Worm (Caenorhabditis elegans) whole organism, L4 larva: ENCODE measurements around the gene argn-1.
A peak's percentile ranks its signal among the peaks of the same experiment; 100 is the strongest.

ENCODE experiments used
- F37D6.2 ChIP-seq: sonication (generic microtip); optimal IDR thresholded peaks from 2 replicates; lab custom pipeline; 2016; ENCODE audit warnings: mild to moderate bottlenecking, missing genetic modification characterization, missing compliant biosample characterization
- F44E2.7 ChIP-seq: fragments of 200-800 bp; sonication (Bioruptor generic); IDR thresholded peaks from 2 replicates; pipeline ENCODE4 v2.1.2; 2022; ENCODE audit warnings: missing genetic modification characterization, missing compliant biosample characterization
- T20F7.1 ChIP-seq: fragments of 200-800 bp; sonication (Bioruptor generic); optimal IDR thresholded peaks from 2 replicates; lab custom pipeline; 2018; ENCODE audit warnings: mild to moderate bottlenecking, missing genetic modification characterization, missing compliant biosample characterization
- Y105C5A.15 ChIP-seq: fragments of 200-800 bp; sonication (Bioruptor generic); IDR thresholded peaks from 2 replicates; pipeline ENCODE4 v1.3.6; 2022; ENCODE audit warnings: missing genetic modification characterization, missing compliant biosample characterization
- Y48G9A.11 ChIP-seq: fragments of 200-800 bp; sonication (Bioruptor generic); IDR thresholded peaks from 2 replicates; pipeline ENCODE4 v1.3.6; 2022; ENCODE audit warnings: missing genetic modification reagents, missing genetic modification characterization, missing compliant biosample characterization
- ZK337.2 ChIP-seq: fragments of 200-800 bp; sonication (Bioruptor generic); IDR thresholded peaks from 2 replicates; pipeline ENCODE4 v1.3.6; 2022; ENCODE audit warnings: missing genetic modification reagents, missing genetic modification characterization, missing compliant biosample characterization
- ZK546.5 ChIP-seq, 2 experiments: sonication (generic microtip); optimal IDR thresholded peaks; 2 replicates each; lab custom pipeline; 2017; ENCODE audit warnings: missing biosample characterization in 2 of 2, missing genetic modification characterization in 2 of 2
- aha-1 ChIP-seq: fragments of 150-350 bp; peaks from one replicate; lab custom pipeline; 2014; ENCODE audit warnings: missing biosample characterization, missing genetic modification characterization
- aly-2 ChIP-seq: sonication (generic microtip); optimal IDR thresholded peaks from 2 replicates; lab custom pipeline; 2018; ENCODE audit warnings: missing biosample characterization, missing genetic modification characterization
- ama-1 ChIP-seq: fragments of 150-350 bp; optimal IDR thresholded peaks from 2 replicates; lab custom pipeline; 2014; ENCODE audit warnings: inconsistent platforms, mixed read lengths
- ceh-20 ChIP-seq: fragments of 200-800 bp; sonication (Bioruptor generic); IDR thresholded peaks from 2 replicates; pipeline ENCODE4 v1.3.6; 2022; ENCODE audit warnings: missing genetic modification reagents, missing genetic modification characterization, missing compliant biosample characterization
- ceh-82 ChIP-seq: sonication (generic microtip); optimal IDR thresholded peaks from 2 replicates; lab custom pipeline; 2017; ENCODE audit warnings: missing biosample characterization, missing genetic modification characterization
- ces-1 ChIP-seq: fragments of 150-350 bp; sonication (generic microtip); optimal IDR thresholded peaks from 4 replicates; lab custom pipeline; 2014; ENCODE audit warnings: missing biosample characterization, missing genetic modification reagents, missing genetic modification characterization
- dve-1 ChIP-seq: sonication (generic microtip); optimal IDR thresholded peaks from 2 replicates; lab custom pipeline; 2017; ENCODE audit warnings: antibody characterized with exemption, mild to moderate bottlenecking, missing genetic modification characterization, missing compliant biosample characterization; ENCODE audit not compliant: insufficient read depth
- egl-27 ChIP-seq: sonication (generic microtip); optimal IDR thresholded peaks from 3 replicates; lab custom pipeline; 2017; ENCODE audit warnings: missing biosample characterization, missing genetic modification reagents, missing genetic modification characterization
- fos-1 ChIP-seq: fragments of 150-350 bp; optimal IDR thresholded peaks from 2 replicates; lab custom pipeline; 2014; ENCODE audit warnings: missing biosample characterization, missing genetic modification characterization
- hlh-11 ChIP-seq: fragments of 200-800 bp; sonication (Bioruptor generic); optimal IDR thresholded peaks from 2 replicates; lab custom pipeline; 2018; ENCODE audit warnings: mild to moderate bottlenecking, missing genetic modification characterization, missing compliant biosample characterization
- hlh-30 ChIP-seq: sonication (generic microtip); optimal IDR thresholded peaks from 2 replicates; lab custom pipeline; 2017; ENCODE audit warnings: antibody characterized with exemption, mild to moderate bottlenecking, missing genetic modification characterization, missing compliant biosample characterization; ENCODE audit not compliant: insufficient read depth
- hmg-1.1 ChIP-seq: fragments of 200-800 bp; sonication (Bioruptor generic); IDR thresholded peaks from 2 replicates; pipeline ENCODE4 v1.3.6; 2022; ENCODE audit warnings: missing genetic modification reagents, missing genetic modification characterization, missing compliant biosample characterization
- lir-3 ChIP-seq: sonication (generic microtip); optimal IDR thresholded peaks from 2 replicates; lab custom pipeline; 2016; ENCODE audit warnings: mild to moderate bottlenecking, missing genetic modification characterization, missing compliant biosample characterization
- lsy-2 ChIP-seq, 2 experiments: fragments of 150-350 bp in 1 of 2; sonication (generic microtip) in 1 of 2; optimal IDR thresholded peaks; 2 replicates each; lab custom pipeline; 2014 to 2017; ENCODE audit warnings: missing biosample characterization in 2 of 2, missing genetic modification characterization in 2 of 2
- mdl-1 ChIP-seq, 2 experiments: fragments of 150-350 bp in 1 of 2; sonication (generic microtip) in 1 of 2; optimal IDR thresholded peaks; 2 replicates each; lab custom pipeline; 2014 to 2017; ENCODE audit warnings: missing biosample characterization in 2 of 2, missing genetic modification characterization in 2 of 2
- mdt-29 ChIP-seq: fragments of 200-800 bp; sonication (Bioruptor generic); IDR thresholded peaks from 2 replicates; pipeline ENCODE4 v1.3.6; 2022; ENCODE audit warnings: missing genetic modification reagents, missing genetic modification characterization, missing compliant biosample characterization
- mep-1 ChIP-seq: fragments of 150-350 bp; sonication (generic microtip); optimal IDR thresholded peaks from 3 replicates; lab custom pipeline; 2014; ENCODE audit warnings: missing biosample characterization, missing genetic modification characterization
- mes-2 ChIP-seq: sonication (generic microtip); optimal IDR thresholded peaks from 2 replicates; lab custom pipeline; 2016; ENCODE audit warnings: missing genotype, mild to moderate bottlenecking, missing genetic modification characterization, missing compliant biosample characterization; ENCODE audit not compliant: poor library complexity, severe bottlenecking
- mxl-2 ChIP-seq: fragments of 200-800 bp; sonication (Bioruptor generic); conservative IDR thresholded peaks from 2 replicates; pipeline ENCODE4 v1.3.6; 2022; ENCODE audit warnings: missing genetic modification reagents, missing genetic modification characterization, missing compliant biosample characterization
- mxl-3 ChIP-seq: fragments of 200-800 bp; sonication (Bioruptor generic); optimal IDR thresholded peaks from 2 replicates; lab custom pipeline; 2018; ENCODE audit warnings: mild to moderate bottlenecking, missing genetic modification characterization, missing compliant biosample characterization
- nhr-10 ChIP-seq: fragments of 150-350 bp; optimal IDR thresholded peaks from 2 replicates; lab custom pipeline; 2014; ENCODE audit warnings: missing biosample characterization, missing genetic modification characterization
- nhr-102 ChIP-seq: sonication (generic microtip); optimal IDR thresholded peaks from 2 replicates; lab custom pipeline; 2016; ENCODE audit warnings: mild to moderate bottlenecking, missing genetic modification characterization, moderate library complexity, missing compliant biosample characterization
- nhr-11 ChIP-seq: fragments of 150-350 bp; optimal IDR thresholded peaks from 2 replicates; lab custom pipeline; 2014; ENCODE audit warnings: missing biosample characterization, missing genetic modification characterization
- nhr-237 ChIP-seq: sonication (generic microtip); optimal IDR thresholded peaks from 2 replicates; lab custom pipeline; 2017; ENCODE audit warnings: missing biosample characterization, missing genetic modification characterization
- nhr-25 ChIP-seq: sonication (generic microtip); optimal IDR thresholded peaks from 2 replicates; lab custom pipeline; 2017; ENCODE audit warnings: missing genetic modification characterization, mild to moderate bottlenecking, missing compliant biosample characterization, antibody characterized with exemption, moderate library complexity, borderline replicate concordance; ENCODE audit not compliant: insufficient read depth
- nhr-28 ChIP-seq: fragments of 150-350 bp; optimal IDR thresholded peaks from 2 replicates; lab custom pipeline; 2014; ENCODE audit warnings: missing biosample characterization, missing genetic modification characterization
- nhr-41 ChIP-seq: fragments of 200-800 bp; sonication (Bioruptor generic); IDR thresholded peaks from 2 replicates; pipeline ENCODE4 v1.3.6; 2022; ENCODE audit warnings: missing genetic modification reagents, missing genetic modification characterization, missing compliant biosample characterization
- nhr-6 ChIP-seq: fragments of 150-350 bp; optimal IDR thresholded peaks from 2 replicates; lab custom pipeline; 2014; ENCODE audit warnings: missing biosample characterization, missing genetic modification characterization
- nhr-76 ChIP-seq: fragments of 150-350 bp; optimal IDR thresholded peaks from 2 replicates; lab custom pipeline; 2014; ENCODE audit warnings: missing biosample characterization, missing genetic modification characterization
- pha-4 ChIP-seq, 2 experiments: fragments of 150-350 bp in 1 of 2; fragments of 200-800 bp in 1 of 2; sonication (Bioruptor generic) in 1 of 2; IDR thresholded peaks in 1 of 2; optimal IDR thresholded peaks in 1 of 2; 2 replicates each; pipeline versions ENCODE4 v1.3.6 to Lab custom; 2014 to 2022; ENCODE audit warnings: missing genetic modification characterization in 2 of 2, missing genetic modification reagents in 2 of 2, missing biosample characterization in 1 of 2, missing compliant biosample characterization in 1 of 2
- pqm-1 ChIP-seq: sonication (generic microtip); optimal IDR thresholded peaks from 2 replicates; lab custom pipeline; 2017; ENCODE audit warnings: missing biosample characterization, missing genetic modification characterization
- saeg-2 ChIP-seq: fragments of 200-800 bp; sonication (Bioruptor generic); IDR thresholded peaks from 2 replicates; pipeline ENCODE4 v1.3.6; 2022; ENCODE audit warnings: missing genetic modification reagents, missing genetic modification characterization, missing compliant biosample characterization
- sdz-12 ChIP-seq: fragments of 200-800 bp; sonication (Bioruptor generic); optimal IDR thresholded peaks from 2 replicates; lab custom pipeline; 2018; ENCODE audit warnings: mild to moderate bottlenecking, missing genetic modification characterization, missing compliant biosample characterization
- snpc-1.2 ChIP-seq: fragments of 200-800 bp; sonication (Bioruptor generic); IDR thresholded peaks from 2 replicates; pipeline ENCODE4 v1.3.6; 2022; ENCODE audit warnings: missing genetic modification reagents, missing genetic modification characterization, missing compliant biosample characterization
- snpc-4 ChIP-seq: fragments of 150-350 bp; optimal IDR thresholded peaks from 2 replicates; lab custom pipeline; 2014; ENCODE audit warnings: missing biosample characterization, missing genetic modification characterization
- spr-1 ChIP-seq: sonication (generic microtip); optimal IDR thresholded peaks from 2 replicates; lab custom pipeline; 2016; ENCODE audit warnings: mild to moderate bottlenecking, missing genetic modification characterization, missing compliant biosample characterization
- spr-3 ChIP-seq: fragments of 200-800 bp; sonication (Bioruptor generic); optimal IDR thresholded peaks from 2 replicates; lab custom pipeline; 2018; ENCODE audit warnings: mild to moderate bottlenecking, missing genetic modification characterization, missing compliant biosample characterization
- tra-1 ChIP-seq: fragments of 200-800 bp; sonication (Bioruptor generic); IDR thresholded peaks from 2 replicates; pipeline ENCODE4 v1.3.6; 2022; ENCODE audit warnings: missing genetic modification reagents, missing genetic modification characterization, missing compliant biosample characterization
- unc-39 ChIP-seq: sonication (generic microtip); optimal IDR thresholded peaks from 2 replicates; lab custom pipeline; 2017; ENCODE audit warnings: missing biosample characterization, missing genetic modification characterization
- vab-7 ChIP-seq: fragments of 200-800 bp; sonication (Bioruptor generic); IDR thresholded peaks from 2 replicates; pipeline ENCODE4 v1.3.6; 2022; ENCODE audit warnings: missing genetic modification reagents, missing genetic modification characterization, missing compliant biosample characterization
- ztf-11 ChIP-seq: fragments of 150-350 bp; optimal IDR thresholded peaks from 2 replicates; lab custom pipeline; 2014; ENCODE audit warnings: missing biosample characterization, missing genetic modification characterization

The argn-1 gene

ce11 chrX:5653813-5654212, 24.0 kb downstream of the argn-1 start, which contains the start of gene T22B7.7 (continued):
- TF ChIP-seq pqm-1 (peak; percentile 42), mdl-1 (tag; optimal IDR thresholded peaks at IDR 0.05; lab: Kevin White, UChicago) (peak in 1 of 2 experiments; percentile 81), hmg-1.1 (GFP tag; lab: Robert Waterston, UW) (peak; percentile 35; the same call in 1 of the 2 replicates), mdt-29 (GFP tag; lab: Robert Waterston, UW) (no peak; the same call in 1 of the 2 replicates), ceh-82 (tag; lab: Kevin White, UChicago) (no peak), ama-1 (lab: Kevin White, UChicago) (no peak), lir-3 (tag; lab: Kevin White, UChicago) (no peak), Y105C5A.15 (GFP tag; lab: Robert Waterston, UW) (no peak), T20F7.1 (GFP tag; lab: Kevin White, UChicago) (no peak), nhr-102 (no peak), mxl-2 (GFP tag; lab: Robert Waterston, UW) (peak; percentile 92), nhr-76 (tag; lab: Kevin White, UChicago) (no peak), dve-1 (tag; lab: Kevin White, UChicago) (peak; percentile 64), F37D6.2 (no peak), snpc-1.2 (GFP tag; lab: Robert Waterston, UW) (no peak), nhr-41 (GFP tag; lab: Robert Waterston, UW) (no peak), F44E2.7 (GFP tag; lab: Robert Waterston, UW) (no peak), pha-4 (GFP tag; IDR thresholded peaks at IDR 0.05; lab: Robert Waterston, UW) (no peak), pha-4 (tag; optimal IDR thresholded peaks at IDR 0.05; lab: Kevin White, UChicago) (no peak), ceh-20 (GFP tag; lab: Robert Waterston, UW) (no peak), ZK337.2 (GFP tag; lab: Robert Waterston, UW) (no peak), nhr-237 (no peak), saeg-2 (GFP tag; lab: Robert Waterston, UW) (no peak), aly-2 (tag; lab: Kevin White, UChicago) (no peak), ZK546.5 (tag; optimal IDR thresholded peaks at IDR 0.05; lab: Kevin White, UChicago) (no peak), spr-3 (GFP tag; lab: Kevin White, UChicago) (no peak), vab-7 (GFP tag; lab: Robert Waterston, UW) (no peak), fos-1 (no peak)

- TF ChIP-seq unc-39 = no peak
- peak; percentile 68 for TF ChIP-seq aha-1
Measured at ce11 chrX:5655601-5656000, 25.8 kb downstream of the argn-1 start.

- TF ChIP-seq hlh-30 (peak; percentile 43), mep-1 (tag; lab: Kevin White, UChicago) (peak; percentile 40), sdz-12 (GFP tag; lab: Kevin White, UChicago) (no peak), ces-1 (GFP tag; lab: Kevin White, UChicago) (no peak), aha-1 (peak; percentile 17), nhr-25 (tag; lab: Kevin White, UChicago) (peak; percentile 25), nhr-28 (peak; percentile 44), mxl-3 (GFP tag; lab: Kevin White, UChicago) (peak; percentile 23)
Measured at ce11 chrX:5659614-5660013, 29.8 kb downstream of the argn-1 start, which contains the start of gene T22B7.22. Gene T22B7.22, plus strand, starts transcription at chrX:5659967.

ce11 chrX:5661179-5661578, 31.4 kb downstream of the argn-1 start:
- TF ChIP-seq hlh-11 (tag; lab: Kevin White, UChicago) (peak; percentile 30), nhr-11 (tag; lab: Kevin White, UChicago) (no peak), spr-1 (tag; lab: Kevin White, UChicago) (peak; percentile 27), egl-27 (tag; lab: Kevin White, UChicago) (no peak), ztf-11 (tag; lab: Kevin White, UChicago) (no peak), nhr-6 (tag; lab: Kevin White, UChicago) (no peak), snpc-4 (tag; lab: Kevin White, UChicago) (no peak), tra-1 (GFP tag; lab: Robert Waterston, UW) (no peak), mes-2 (tag; lab: Kevin White, UChicago) (no peak), lsy-2 (tag; optimal IDR thresholded peaks at IDR 0.05; lab: Kevin White, UChicago) (no peak), pha-4 (GFP tag; IDR thresholded peaks at IDR 0.05; lab: Robert Waterston, UW) (no peak), pha-4 (tag; optimal IDR thresholded peaks at IDR 0.05; lab: Kevin White, UChicago) (no peak), Y48G9A.11 (GFP tag; lab: Robert Waterston, UW) (no peak), nhr-10 (no peak)
